Worm (Caenorhabditis elegans) whole organism, early embryonic: ENCODE data around the gene pfk-1.2.

Source experiments
- F13C5.2 ChIP-seq: sonication (generic microtip); optimal IDR thresholded peaks from 2 replicates; lab custom pipeline; 2017; ENCODE audit warnings: mild to moderate bottlenecking, missing genetic modification characterization, inconsistent platforms, missing compliant biosample characterization
- aly-1 ChIP-seq: sonication (generic microtip); optimal IDR thresholded peaks from 2 replicates; lab custom pipeline; 2016; ENCODE audit warnings: missing genetic modification characterization, missing compliant biosample characterization
- ama-1 ChIP-seq: fragments of 150-350 bp; optimal IDR thresholded peaks from 2 replicates; lab custom pipeline; 2014
- ceh-13 ChIP-seq: fragments of 200-800 bp; sonication (Bioruptor generic); optimal IDR thresholded peaks from 2 replicates; lab custom pipeline; 2018; ENCODE audit warnings: mild to moderate bottlenecking, missing genetic modification characterization, missing compliant biosample characterization
- ceh-36 ChIP-seq: sonication (generic microtip); optimal IDR thresholded peaks from 2 replicates; lab custom pipeline; 2016; ENCODE audit warnings: missing genetic modification characterization, inconsistent platforms, missing compliant biosample characterization
- flt-1 ChIP-seq: fragments of 200-800 bp; sonication (Bioruptor generic); IDR thresholded peaks from 2 replicates; pipeline ENCODE4 v1.3.6; 2022; ENCODE audit warnings: missing genetic modification characterization, missing compliant biosample characterization
- scrt-1 ChIP-seq: fragments of 200-800 bp; sonication (Bioruptor generic); IDR thresholded peaks from 2 replicates; pipeline ENCODE4 v1.3.6; 2022; ENCODE audit warnings: missing genetic modification characterization, missing compliant biosample characterization
- tbx-11 ChIP-seq: fragments of 200-800 bp; sonication (Bioruptor generic); IDR thresholded peaks from 2 replicates; pipeline ENCODE4 v1.3.6; 2022; ENCODE audit warnings: missing genetic modification characterization, missing compliant biosample characterization
- tbx-37 ChIP-seq: fragments of 200-800 bp; sonication (Bioruptor generic); conservative IDR thresholded peaks from 2 replicates; pipeline ENCODE4 v1.3.6; 2022; ENCODE audit warnings: missing genetic modification reagents, missing genetic modification characterization, missing compliant biosample characterization

DNA sequence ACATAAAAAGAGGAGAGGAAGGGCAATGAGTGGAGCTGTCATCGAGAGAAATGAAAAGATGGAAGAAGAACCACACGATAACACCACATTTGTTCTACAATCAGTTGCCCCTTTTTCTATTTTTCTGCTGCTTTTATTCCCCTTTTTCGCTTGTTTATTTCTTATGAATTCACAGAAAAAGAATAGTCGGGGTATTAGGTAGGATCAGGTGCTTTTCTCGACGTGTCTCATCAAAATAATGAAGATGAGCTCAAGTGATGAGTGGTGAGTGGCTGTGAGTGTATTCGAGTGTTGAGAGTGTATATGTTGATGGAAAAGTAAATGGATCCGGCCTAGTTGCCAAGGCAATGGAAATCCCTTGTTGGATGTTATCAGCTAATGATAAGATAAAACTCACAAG, 46.1 kb upstream of the pfk-1.2 start:
- no peak for TF ChIP-seq ceh-13
- TF ChIP-seq flt-1 (GFP tag; lab: Robert Waterston, UW), result no peak
- TF ChIP-seq F13C5.2 (tag; lab: Kevin White, UChicago), result no peak
- TF ChIP-seq tbx-11, result no peak
- TF ChIP-seq aly-1 (tag; lab: Kevin White, UChicago), result no peak
- TF ChIP-seq ama-1 (lab: Kevin White, UChicago), result no peak
- TF ChIP-seq tbx-37 (GFP tag; lab: Robert Waterston, UW), result no peak
- TF ChIP-seq scrt-1, result no peak
- TF ChIP-seq ceh-36 (tag; lab: Kevin White, UChicago), result no peak
